Fruit fly (Drosophila melanogaster): Measurements from ENCODE around the gene toc.
"Not testable (repeated sequence)": the region's sequence is repeated elsewhere in the genome, so short reads cannot be mapped to it uniquely, and the experiment has no call there.

The toc gene

dm6 chr2L:3165022-3165647 lies 20.5 kb upstream of the toc start:
- TF ChIP-seq Eip93F (GFP tag; optimal IDR thresholded peaks at IDR 0.05) (peak; percentile 5), vri (GFP tag; optimal IDR thresholded peaks at IDR 0.05) (peak; percentile 100), CG8319 (GFP tag; optimal IDR thresholded peaks at IDR 0.05) (no peak), dsx (GFP tag; optimal IDR thresholded peaks at IDR 0.05; ENCODE audit: poor library complexity, severe bottlenecking) (peak; percentile 15), svp (GFP tag) (peak; percentile 73)

- peak; percentile 80 for TF ChIP-seq svp (GFP tag)
- peak; percentile 50 for TF ChIP-seq Eip78C (GFP tag)
- TF ChIP-seq CG16779 (tag; optimal IDR thresholded peaks at IDR 0.05) = peak; percentile 9
- no peak for TF ChIP-seq Ets21C (GFP tag; optimal IDR thresholded peaks at IDR 0.05)
Measured at dm6 chr2L:3164257-3165021, 19.9 kb upstream of the toc start.

dm6 chr2L:3163490-3163889 lies 18.9 kb upstream of the toc start, which contains the start of gene Hydr2:
TSS of gene Hydr2 (plus strand) at chr2L:3163645.
- TF ChIP-seq CG8632 (GFP tag; optimal IDR thresholded peaks at IDR 0.05); CG6163 (GFP tag; IDR thresholded peaks at IDR 0.05); salr (GFP tag; optimal IDR thresholded peaks at IDR 0.05): not testable (repeated sequence)

dm6 chr2L:3159144-3160000 lies 14.8 kb upstream of the toc start, which contains the start of the genes Mad and gkt:
TSS of gene Mad (minus strand) at chr2L:3159643.
TSS of gene gkt (plus strand) at chr2L:3159950.
- TF ChIP-seq CG31627 (GFP tag; optimal IDR thresholded peaks at IDR 0.05) (no peak), CG8632 (GFP tag; optimal IDR thresholded peaks at IDR 0.05) (no peak), Sox14 (GFP tag; optimal IDR thresholded peaks at IDR 0.05) (no peak), CG16779 (tag; optimal IDR thresholded peaks at IDR 0.05) (peak; percentile 49), dac (GFP tag; optimal IDR thresholded peaks at IDR 0.05) (no peak), CG8119 (GFP tag; IDR thresholded peaks at IDR 0.05) (peak; percentile 49; the same call in 1 of the 3 replicates), CG11294 (GFP tag; IDR thresholded peaks at IDR 0.05) (no peak), CG6163 (GFP tag; IDR thresholded peaks at IDR 0.05) (no peak; the same call in 2 of the 3 replicates), CG3919 (GFP tag; optimal IDR thresholded peaks at IDR 0.05) (no peak), CG32006 (GFP tag; optimal IDR thresholded peaks at IDR 0.05) (peak; percentile 0), Eip75B (GFP tag; optimal IDR thresholded peaks at IDR 0.05) (no peak), CG3032 (tag; optimal IDR thresholded peaks at IDR 0.05) (no peak), CG7368 (GFP tag; optimal IDR thresholded peaks at IDR 0.05) (no peak), topi (GFP tag; optimal IDR thresholded peaks at IDR 0.05) (no peak), CG15336 (GFP tag; IDR thresholded peaks at IDR 0.05) (peak; percentile 6; the same call in 1 of the 2 replicates), spab (GFP tag; optimal IDR thresholded peaks at IDR 0.05) (no peak), cyc (GFP tag; optimal IDR thresholded peaks at IDR 0.05) (no peak), vri (GFP tag; optimal IDR thresholded peaks at IDR 0.05) (no peak), Gug (GFP tag; IDR thresholded peaks at IDR 0.05) (0 out of 2 replicates have a peak, but pooled peaks have one; percentile 11), Lpt (GFP tag; optimal IDR thresholded peaks at IDR 0.05) (no peak), acj6 (GFP tag; optimal IDR thresholded peaks at IDR 0.05) (peak; percentile 61), svp (GFP tag) (no peak), CG6808 (GFP tag; optimal IDR thresholded peaks at IDR 0.05) (no peak), CG1621 (tag; optimal IDR thresholded peaks at IDR 0.05) (no peak), CG6276 (GFP tag; optimal IDR thresholded peaks at IDR 0.05) (peak; percentile 12), Eip93F (GFP tag; optimal IDR thresholded peaks at IDR 0.05) (no peak), CG11762 (GFP tag; optimal IDR thresholded peaks at IDR 0.05; ENCODE audit: insufficient read depth) (no peak), eg (GFP tag; IDR thresholded peaks at IDR 0.05) (peak; percentile 50; the same call in 1 of the 3 replicates), OdsH (GFP tag; optimal IDR thresholded peaks at IDR 0.05) (no peak), lz (GFP tag; optimal IDR thresholded peaks at IDR 0.05) (no peak), net (GFP tag; optimal IDR thresholded peaks at IDR 0.05) (no peak), Sox102F (GFP tag; optimal IDR thresholded peaks at IDR 0.05) (no peak), Met (GFP tag; optimal IDR thresholded peaks at IDR 0.05) (no peak), Sox15 (GFP tag; optimal IDR thresholded peaks at IDR 0.05) (no peak), Eip78C (GFP tag) (peak; percentile 39), ss (GFP tag; optimal IDR thresholded peaks at IDR 0.05) (peak; percentile 32 to 40), Hr39 (GFP tag; optimal IDR thresholded peaks at IDR 0.05) (no peak)
